Fruit fly (Drosophila melanogaster) whole organism, embryonic: ENCODE measurements around the gene CG17329.

Experiments used
- Ada2b ChIP-seq: fragments of 200-800 bp; sonication (Bioruptor generic); IDR thresholded peaks from 2 replicates; pipeline ENCODE4 v1.3.6; 2022; ENCODE audit warnings: missing biosample characterization, missing genetic modification characterization
- Antp ChIP-seq: fragments of 200-800 bp; sonication (Bioruptor generic); optimal IDR thresholded peaks from 3 replicates; lab custom pipeline; 2016; ENCODE audit warnings: missing biosample characterization, missing genetic modification characterization
- Atf6 ChIP-seq: fragments of 200-800 bp; sonication (Bioruptor generic); IDR thresholded peaks from 2 replicates; pipeline ENCODE4 v1.3.6; 2022; ENCODE audit warnings: missing biosample characterization, missing genetic modification characterization
- Awh ChIP-seq: fragments of 200-800 bp; sonication (Bioruptor generic); IDR thresholded peaks from 2 replicates; pipeline ENCODE4, ENCODE4 v1.3.6; 2022; ENCODE audit warnings: missing biosample characterization, missing genetic modification characterization
- Bgb ChIP-seq: fragments of 200-800 bp; sonication (Bioruptor generic); IDR thresholded peaks from 2 replicates; pipeline ENCODE4 v1.3.6; 2022; ENCODE audit warnings: missing biosample characterization, missing genetic modification characterization; ENCODE audit not compliant: partially characterized antibody
- CG10431 ChIP-seq: fragments of 200-800 bp; sonication (Bioruptor generic); optimal IDR thresholded peaks from 3 replicates; lab custom pipeline; 2018; ENCODE audit warnings: missing biosample characterization, mild to moderate bottlenecking, missing genetic modification characterization
- CG11695 ChIP-seq: fragments of 200-800 bp; sonication (Bioruptor generic); IDR thresholded peaks from 3 replicates; pipeline ENCODE4 v1.3.6; 2022; ENCODE audit warnings: missing biosample characterization, missing genetic modification characterization
- CG11696 ChIP-seq: fragments of 200-800 bp; sonication (Bioruptor generic); IDR thresholded peaks from 2 replicates; pipeline ENCODE4 v1.3.6; 2022; ENCODE audit warnings: missing biosample characterization, missing genetic modification characterization
- CG12071 ChIP-seq: fragments of 200-800 bp; sonication (Bioruptor generic); optimal IDR thresholded peaks from 3 replicates; lab custom pipeline; 2018; ENCODE audit warnings: missing biosample characterization, mild to moderate bottlenecking, missing genetic modification characterization
- CG14441 ChIP-seq: fragments of 200-800 bp; sonication (Bioruptor generic); IDR thresholded peaks from 2 replicates; pipeline ENCODE4 v1.3.6; 2022; ENCODE audit warnings: missing biosample characterization, missing genetic modification characterization
- CG17359 ChIP-seq: fragments of 200-800 bp; sonication (Bioruptor generic); optimal IDR thresholded peaks from 3 replicates; lab custom pipeline; 2018; ENCODE audit warnings: missing biosample characterization, mild to moderate bottlenecking, missing genetic modification characterization, moderate library complexity
- CG31224 ChIP-seq: fragments of 200-800 bp; sonication (Bioruptor generic); IDR thresholded peaks from 2 replicates; pipeline ENCODE4 v1.3.6; 2022; ENCODE audit warnings: missing biosample characterization, missing genetic modification characterization
- CG34422 ChIP-seq: fragments of 200-800 bp; sonication (Bioruptor generic); IDR thresholded peaks from 3 replicates; pipeline ENCODE4 v1.3.6; 2022; ENCODE audit warnings: missing biosample characterization, missing genetic modification characterization
- CG4282 ChIP-seq: fragments of 200-800 bp; sonication (Bioruptor generic); optimal IDR thresholded peaks from 2 replicates; lab custom pipeline; 2016; ENCODE audit warnings: missing biosample characterization, missing genetic modification characterization
- CG4404 ChIP-seq: fragments of 200-800 bp; sonication (Bioruptor generic); IDR thresholded peaks from 2 replicates; pipeline ENCODE4 v1.3.6; 2022; ENCODE audit warnings: missing biosample characterization, missing genetic modification characterization
- CG8388 ChIP-seq: fragments of 200-800 bp; sonication (Bioruptor generic); optimal IDR thresholded peaks from 2 replicates; lab custom pipeline; 2019; ENCODE audit warnings: missing biosample characterization, mild to moderate bottlenecking, missing genetic modification characterization, moderate library complexity
- CG9817 ChIP-seq: fragments of 200-800 bp; sonication (Bioruptor generic); optimal IDR thresholded peaks from 2 replicates; lab custom pipeline; 2018; ENCODE audit warnings: missing biosample characterization, mild to moderate bottlenecking, missing genetic modification characterization, moderate library complexity
- D ChIP-seq, 2 experiments: fragments of 200-800 bp in 1 of 2; fragments of >200 bp in 1 of 2; sonication (Bioruptor generic) in 1 of 2; optimal IDR thresholded peaks; 2 replicates in 1 of 2; 3 replicates in 1 of 2; lab custom pipeline; 2017; ENCODE audit warnings: mild to moderate bottlenecking in 1 of 2, missing biosample characterization in 1 of 2, missing genetic modification characterization in 1 of 2, missing genetic modification reagents in 1 of 2
- Dll ChIP-seq: fragments of 200-800 bp; sonication (Bioruptor generic); IDR thresholded peaks from 4 replicates; pipeline ENCODE4 v1.3.6; 2022; ENCODE audit warnings: missing biosample characterization, missing genetic modification characterization; ENCODE audit not compliant: partially characterized antibody
- Hsf ChIP-seq: fragments of 200-800 bp; sonication (Bioruptor generic); optimal IDR thresholded peaks from 3 replicates; lab custom pipeline; 2016; ENCODE audit warnings: missing biosample characterization, missing genetic modification characterization
- MESR4 ChIP-seq: fragments of 200-800 bp; sonication (Bioruptor generic); optimal IDR thresholded peaks from 2 replicates; lab custom pipeline; 2018; ENCODE audit warnings: missing biosample characterization, mild to moderate bottlenecking, missing genetic modification characterization, moderate library complexity
- Med ChIP-seq: fragments of 200-800 bp; sonication (Bioruptor generic); peaks from one replicate; lab custom pipeline; 2016; ENCODE audit warnings: missing biosample characterization, missing genetic modification characterization, mild to moderate bottlenecking, inconsistent platforms, moderate library complexity
- Meics ChIP-seq: fragments of 200-800 bp; sonication (Bioruptor generic); optimal IDR thresholded peaks from 2 replicates; lab custom pipeline; 2017; ENCODE audit warnings: missing biosample characterization, mild to moderate bottlenecking, missing genetic modification characterization
- NC2β ChIP-seq: fragments of 200-800 bp; sonication (Bioruptor generic); optimal IDR thresholded peaks from 2 replicates; lab custom pipeline; 2016; ENCODE audit warnings: missing biosample characterization, missing genetic modification characterization
- Optix ChIP-seq: fragments of 200-800 bp; sonication (Bioruptor generic); IDR thresholded peaks from 3 replicates; pipeline ENCODE4 v1.3.6; 2022; ENCODE audit warnings: missing biosample characterization, missing genetic modification characterization
- Ptx1 ChIP-seq: fragments of 200-800 bp; sonication (Bioruptor generic); IDR thresholded peaks from 2 replicates; pipeline ENCODE4 v1.3.6; 2022; ENCODE audit warnings: missing biosample characterization, missing genetic modification characterization
- Rx ChIP-seq: fragments of 200-800 bp; sonication (Bioruptor generic); IDR thresholded peaks from 2 replicates; pipeline ENCODE4 v1.3.6; 2022; ENCODE audit warnings: missing biosample characterization, missing genetic modification characterization
- Scr ChIP-seq: fragments of 200-800 bp; sonication (Bioruptor generic); IDR thresholded peaks from 2 replicates; pipeline ENCODE4 v1.3.6; 2022; ENCODE audit warnings: missing biosample characterization, missing genetic modification characterization; ENCODE audit not compliant: partially characterized antibody
- Vsx1 ChIP-seq: fragments of 200-800 bp; sonication (Bioruptor generic); optimal IDR thresholded peaks from 2 replicates; lab custom pipeline; 2017; ENCODE audit warnings: missing biosample characterization, mild to moderate bottlenecking, missing genetic modification characterization, missing genetic modification reagents
- ac ChIP-seq: fragments of 200-800 bp; sonication (Bioruptor generic); optimal IDR thresholded peaks from 3 replicates; lab custom pipeline; 2017; ENCODE audit warnings: missing biosample characterization, mild to moderate bottlenecking, missing genetic modification characterization
- az2 ChIP-seq: fragments of 200-800 bp; sonication (Bioruptor generic); optimal IDR thresholded peaks from 3 replicates; lab custom pipeline; 2016; ENCODE audit warnings: missing biosample characterization, missing genetic modification characterization
- bsh ChIP-seq, 2 experiments: fragments of 200-800 bp; sonication (Bioruptor generic); optimal IDR thresholded peaks; 2 replicates each; lab custom pipeline; 2017 to 2018; ENCODE audit warnings: mild to moderate bottlenecking in 2 of 2, missing biosample characterization in 2 of 2, missing genetic modification characterization in 2 of 2, moderate library complexity in 1 of 2
- chn ChIP-seq: fragments of 200-800 bp; sonication (Bioruptor generic); optimal IDR thresholded peaks from 2 replicates; lab custom pipeline; 2016; ENCODE audit warnings: missing biosample characterization, missing genetic modification characterization
- disco-r ChIP-seq: fragments of 200-800 bp; sonication (Bioruptor generic); optimal IDR thresholded peaks from 2 replicates; lab custom pipeline; 2016; ENCODE audit warnings: missing biosample characterization, missing genetic modification characterization
- esg ChIP-seq: fragments of 200-800 bp; sonication (Bioruptor generic); conservative IDR thresholded peaks from 2 replicates; pipeline ENCODE4 v1.3.6; 2022; ENCODE audit warnings: missing biosample characterization, missing genetic modification characterization
- gem ChIP-seq: fragments of 200-800 bp; sonication (Bioruptor generic); optimal IDR thresholded peaks from 2 replicates; lab custom pipeline; 2019; ENCODE audit warnings: missing biosample characterization, mild to moderate bottlenecking, missing genetic modification characterization, moderate library complexity
- lmd ChIP-seq: fragments of 200-800 bp; sonication (Bioruptor generic); IDR thresholded peaks from 2 replicates; pipeline ENCODE4 v1.3.6; 2022; ENCODE audit warnings: missing biosample characterization, missing genetic modification characterization
- luna ChIP-seq: fragments of 200-800 bp; sonication (Bioruptor generic); optimal IDR thresholded peaks from 2 replicates; lab custom pipeline; 2016; ENCODE audit warnings: missing biosample characterization, missing genetic modification characterization
- maf-S ChIP-seq: fragments of 200-800 bp; sonication (Bioruptor generic); optimal IDR thresholded peaks from 2 replicates; lab custom pipeline; 2016; ENCODE audit warnings: missing biosample characterization, missing genetic modification characterization
- pb ChIP-seq: fragments of 200-800 bp; sonication (Bioruptor generic); optimal IDR thresholded peaks from 3 replicates; lab custom pipeline; 2016; ENCODE audit warnings: missing biosample characterization, missing genetic modification characterization
- rib ChIP-seq: fragments of 200-800 bp; sonication (Bioruptor generic); IDR thresholded peaks from 2 replicates; pipeline ENCODE4 v1.3.6; 2022; ENCODE audit warnings: missing biosample characterization, missing genetic modification characterization
- scrt ChIP-seq: fragments of 200-800 bp; sonication (Bioruptor generic); optimal IDR thresholded peaks from 2 replicates; lab custom pipeline; 2018; ENCODE audit warnings: missing biosample characterization, mild to moderate bottlenecking, missing genetic modification characterization, moderate library complexity
- sens ChIP-seq: fragments of 200-800 bp; sonication (Bioruptor generic); peaks from one replicate; lab custom pipeline; 2016; ENCODE audit warnings: missing biosample characterization, missing genetic modification characterization
- shn ChIP-seq: fragments of 200-800 bp; sonication (Bioruptor generic); optimal IDR thresholded peaks from 3 replicates; lab custom pipeline; 2016; ENCODE audit warnings: missing biosample characterization, missing genetic modification characterization
- tgo ChIP-seq: fragments of 200-800 bp; sonication (Bioruptor generic); IDR thresholded peaks from 3 replicates; pipeline ENCODE4 v1.3.6; 2022; ENCODE audit warnings: missing biosample characterization, missing genetic modification characterization
- tin ChIP-seq: fragments of 200-800 bp; sonication (Bioruptor generic); optimal IDR thresholded peaks from 3 replicates; lab custom pipeline; 2016; ENCODE audit warnings: missing biosample characterization, missing genetic modification characterization
- trem ChIP-seq: fragments of 200-800 bp; optimal IDR thresholded peaks from 3 replicates; lab custom pipeline; 2019; ENCODE audit warnings: missing biosample characterization, mild to moderate bottlenecking, missing genetic modification characterization, moderate library complexity
- unc-4 ChIP-seq: fragments of 200-800 bp; sonication (Bioruptor generic); IDR thresholded peaks from 2 replicates; pipeline ENCODE4 v1.3.6; 2022; ENCODE audit warnings: missing biosample characterization, missing genetic modification characterization; ENCODE audit not compliant: partially characterized antibody
- usp ChIP-seq: fragments of >200 bp; optimal IDR thresholded peaks from 2 replicates; lab custom pipeline; 2017; ENCODE audit warnings: missing biosample characterization, missing genetic modification characterization
- yki ChIP-seq: fragments of >200 bp; optimal IDR thresholded peaks from 3 replicates; lab custom pipeline; 2018

The CG17329 gene

dm6 chr2L:16302773-16303279 is 11.7 kb downstream of the CG17329 start, which contains the start of gene GMF (continued):
- TF ChIP-seq Scr (GFP tag; lab: Robert Waterston, UW) (peak; percentile 44; the same call in 1 of the 2 replicates), CG11696 (GFP tag; lab: Robert Waterston, UW) (no peak), Hsf (GFP tag; lab: Kevin White, UChicago) (peak; percentile 25), CG31224 (no peak), chn (GFP tag; lab: Kevin White, UChicago) (no peak), CG4282 (GFP tag; lab: Kevin White, UChicago) (no peak), az2 (no peak), CG11695 (no peak), CG12071 (GFP tag; lab: Kevin White, UChicago) (no peak), disco-r (GFP tag; lab: Kevin White, UChicago) (no peak), esg (no peak), Awh (no peak), pb (GFP tag; lab: Kevin White, UChicago) (no peak), Optix (no peak), Atf6 (GFP tag; lab: Robert Waterston, UW) (no peak), CG10431 (GFP tag; lab: Kevin White, UChicago) (no peak), Vsx1 (no peak), ac (no peak), Dll (GFP tag; lab: Robert Waterston, UW) (peak; percentile 66), Antp (GFP tag; lab: Kevin White, UChicago) (no peak), tin (GFP tag; lab: Kevin White, UChicago) (peak; percentile 37), CG17359 (peak; percentile 14), CG14441 (no peak), Rx (GFP tag; lab: Robert Waterston, UW) (no peak), Ada2b (GFP tag; lab: Robert Waterston, UW) (no peak)

dm6 chr2L:16307026-16307703 is 16.1 kb downstream of the CG17329 start, which contains the start of the genes CG5861 and Syx5:
Gene CG5861 (minus strand): TSS chr2L:16307298.
Gene Syx5 (plus strand): TSS chr2L:16307346.
- TF ChIP-seq unc-4 (GFP tag; lab: Robert Waterston, UW) (peak; percentile 95), D (optimal IDR thresholded peaks at IDR 0.05; lab: Kevin White, UChicago) (no peak), D (GFP tag; optimal IDR thresholded peaks at IDR 0.05; lab: Kevin White, UChicago) (no peak), bsh (GFP tag; optimal IDR thresholded peaks at IDR 0.05; lab: Kevin White, UChicago) (peak in 1 of 2 experiments; percentile 56), az2 (peak; percentile 53), rib (GFP tag; lab: Robert Waterston, UW) (no peak), luna (GFP tag; lab: Kevin White, UChicago) (no peak), yki (lab: Kevin White, UChicago) (no peak), CG8388 (GFP tag; lab: Kevin White, UChicago) (peak; percentile 47), NC2β (GFP tag; lab: Kevin White, UChicago) (no peak), trem (tag; lab: Kevin White, UChicago) (peak; percentile 86), maf-S (GFP tag; lab: Kevin White, UChicago) (no peak), usp (no peak), Ptx1 (GFP tag; lab: Robert Waterston, UW) (peak; percentile 64), sens (GFP tag; lab: Kevin White, UChicago) (peak; percentile 69), CG34422 (GFP tag; lab: Robert Waterston, UW) (0 out of 3 replicates have a peak, but pooled peaks have one; percentile 43), CG9817 (tag; lab: Kevin White, UChicago) (peak; percentile 59), shn (GFP tag; lab: Kevin White, UChicago) (no peak), ac (no peak), scrt (GFP tag; lab: Kevin White, UChicago) (peak; percentile 62), Bgb (GFP tag; lab: Robert Waterston, UW) (peak; percentile 83), CG4404 (GFP tag; lab: Robert Waterston, UW) (0 out of 2 replicates have a peak, but pooled peaks have one; percentile 25), tgo (GFP tag; lab: Robert Waterston, UW) (peak; percentile 56; the same call in 2 of the 3 replicates), Meics (GFP tag; lab: Kevin White, UChicago) (peak; percentile 65), Med (peak; percentile 48), MESR4 (peak; percentile 66), lmd (GFP tag; lab: Robert Waterston, UW) (peak; percentile 52; the same call in 1 of the 2 replicates), gem (tag; lab: Kevin White, UChicago) (peak; percentile 76)
